Fruit fly (Drosophila melanogaster) whole organism, pupa: ENCODE data around the gene Cyfip.

ENCODE experiments used
- CG10348 ChIP-seq: fragments of 200-800 bp; sonication (Bioruptor generic); IDR thresholded peaks from 2 replicates; pipeline ENCODE4 v1.3.6; 2022; ENCODE audit warnings: missing biosample characterization, missing genetic modification characterization
- CG12605 ChIP-seq: fragments of 200-800 bp; sonication (Bioruptor generic); IDR thresholded peaks from 2 replicates; pipeline ENCODE4 v1.3.6; 2022; ENCODE audit warnings: missing biosample characterization, missing genetic modification characterization
- CG13204 ChIP-seq: fragments of 200-800 bp; sonication (Bioruptor generic); optimal IDR thresholded peaks from 2 replicates; lab custom pipeline; 2018; ENCODE audit warnings: missing biosample characterization, mild to moderate bottlenecking, missing genetic modification characterization, moderate library complexity
- CG14655 ChIP-seq: fragments of 200-800 bp; sonication (Bioruptor generic); optimal IDR thresholded peaks from 3 replicates; lab custom pipeline; 2017; ENCODE audit warnings: mild to moderate bottlenecking, missing biosample characterization, missing genetic modification reagents, missing genetic modification characterization
- CG15710 ChIP-seq: fragments of 200-800 bp; sonication (Bioruptor generic); optimal IDR thresholded peaks from 2 replicates; lab custom pipeline; 2018; ENCODE audit warnings: missing biosample characterization, mild to moderate bottlenecking, missing genetic modification characterization, moderate library complexity
- CG17806 ChIP-seq: fragments of 200-800 bp; sonication (Bioruptor generic); optimal IDR thresholded peaks from 2 replicates; lab custom pipeline; 2018; ENCODE audit warnings: missing biosample characterization, mild to moderate bottlenecking, missing genetic modification characterization, moderate library complexity
- CG32121 ChIP-seq: fragments of 200-800 bp; sonication (Bioruptor generic); IDR thresholded peaks from 2 replicates; pipeline ENCODE4 v1.3.6; 2022; ENCODE audit warnings: missing biosample characterization, missing genetic modification characterization
- CG34367 ChIP-seq: fragments of 200-800 bp; sonication (Bioruptor generic); optimal IDR thresholded peaks from 2 replicates; lab custom pipeline; 2018; ENCODE audit warnings: missing biosample characterization, mild to moderate bottlenecking, missing genetic modification characterization
- CG4496 ChIP-seq: fragments of 200-800 bp; sonication (Bioruptor generic); IDR thresholded peaks from 3 replicates; pipeline ENCODE4 v1.3.6; 2022; ENCODE audit warnings: missing biosample characterization, missing genetic modification characterization
- CG8159 ChIP-seq: fragments of 200-800 bp; sonication (Bioruptor generic); optimal IDR thresholded peaks from 3 replicates; lab custom pipeline; 2018; ENCODE audit warnings: missing biosample characterization, mild to moderate bottlenecking, missing genetic modification characterization, moderate library complexity
- CG8301 ChIP-seq: fragments of 200-800 bp; sonication (Bioruptor generic); optimal IDR thresholded peaks from 2 replicates; lab custom pipeline; 2018; ENCODE audit warnings: missing biosample characterization, mild to moderate bottlenecking, missing genetic modification characterization
- CG9948 ChIP-seq: fragments of 200-800 bp; sonication (Bioruptor generic); optimal IDR thresholded peaks from 2 replicates; lab custom pipeline; 2018; ENCODE audit warnings: missing biosample characterization, mild to moderate bottlenecking, missing genetic modification characterization, moderate library complexity
- D1 ChIP-seq: fragments of 200-800 bp; sonication (Bioruptor generic); optimal IDR thresholded peaks from 2 replicates; lab custom pipeline; 2018; ENCODE audit warnings: missing biosample characterization, mild to moderate bottlenecking, missing genetic modification characterization, moderate library complexity
- EcR ChIP-seq: fragments of 200-800 bp; sonication (Bioruptor generic); optimal IDR thresholded peaks from 3 replicates; lab custom pipeline; 2019; ENCODE audit warnings: missing biosample characterization, missing genetic modification characterization, mild to moderate bottlenecking, moderate library complexity, missing genetic modification reagents
- Ets98B ChIP-seq: fragments of 200-800 bp; sonication (Bioruptor generic); IDR thresholded peaks from 2 replicates; pipeline ENCODE4 v1.3.6; 2022; ENCODE audit warnings: missing biosample characterization, missing genetic modification characterization
- Pif1A ChIP-seq: fragments of 200-800 bp; sonication (Bioruptor generic); optimal IDR thresholded peaks from 3 replicates; lab custom pipeline; 2016; ENCODE audit warnings: missing biosample characterization, missing genetic modification characterization
- Pif1B ChIP-seq: fragments of 200-800 bp; sonication (Bioruptor generic); optimal IDR thresholded peaks from 3 replicates; lab custom pipeline; 2016; ENCODE audit warnings: missing biosample characterization, missing genetic modification characterization
- Snoo ChIP-seq: fragments of 200-800 bp; sonication (Bioruptor generic); optimal IDR thresholded peaks from 3 replicates; lab custom pipeline; 2017; ENCODE audit warnings: missing biosample characterization, mild to moderate bottlenecking, missing genetic modification characterization, inconsistent platforms
- fd96Ca ChIP-seq: fragments of 200-800 bp; sonication (Bioruptor generic); IDR thresholded peaks from 3 replicates; pipeline ENCODE4 v1.3.6; 2022; ENCODE audit warnings: missing biosample characterization, missing genetic modification characterization
- gl ChIP-seq: fragments of 200-800 bp; sonication (Bioruptor generic); optimal IDR thresholded peaks from 2 replicates; lab custom pipeline; 2018; ENCODE audit warnings: missing biosample characterization, mild to moderate bottlenecking, missing genetic modification characterization
- rn ChIP-seq: fragments of 200-800 bp; sonication (Bioruptor generic); IDR thresholded peaks from 2 replicates; pipeline ENCODE4 v1.3.6; 2022; ENCODE audit warnings: missing biosample characterization, missing genetic modification characterization

Cyfip gene

DNA sequence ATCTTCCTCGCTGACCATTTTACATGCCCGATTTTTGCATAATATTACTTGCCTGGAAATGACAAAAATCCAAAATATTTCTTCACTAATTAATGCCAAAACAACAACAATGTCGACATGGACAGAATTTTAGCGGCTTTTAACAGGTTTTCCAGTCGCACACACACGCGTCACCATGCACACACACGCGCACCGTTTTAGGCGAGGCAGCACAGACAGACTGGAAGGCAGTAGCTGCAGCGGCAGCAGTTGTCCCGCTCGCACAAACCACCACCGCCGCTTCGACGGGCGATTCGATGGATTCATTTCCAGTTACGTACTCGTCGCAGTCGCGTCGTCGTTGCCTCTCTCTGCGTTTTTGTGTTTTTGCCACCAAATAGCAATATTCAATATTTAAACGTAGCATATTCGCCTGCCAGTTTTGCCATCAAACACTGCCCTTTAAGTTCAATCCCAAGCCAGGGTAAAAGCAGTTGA, 42.4 kb upstream of the Cyfip start, which contains the start of gene CG45218:
CG45218 (minus strand) TSS at position 158 of the 477 bp plus-strand sequence.
- TF ChIP-seq EcR (GFP tag; lab: Kevin White, UChicago) (peak; percentile 17), CG13204 (GFP tag; lab: Kevin White, UChicago) (peak; percentile 18), CG4496 (GFP tag; lab: Robert Waterston, UW) (no peak), gl (tag; lab: Kevin White, UChicago) (no peak), CG8159 (tag; lab: Kevin White, UChicago) (no peak), CG34367 (no peak), Snoo (peak; percentile 19), CG15710 (tag; lab: Kevin White, UChicago) (no peak)
- TF ChIP-seq, all 21 proteins: peak for 3

- TF ChIP-seq CG34367 (peak; percentile 43), CG9948 (tag; lab: Kevin White, UChicago) (no peak), CG32121 (GFP tag; lab: Robert Waterston, UW) (no peak), gl (tag; lab: Kevin White, UChicago) (peak; percentile 21), rn (no peak), CG15710 (tag; lab: Kevin White, UChicago) (peak; percentile 49), CG8301 (tag; lab: Kevin White, UChicago) (no peak), CG17806 (tag; lab: Kevin White, UChicago) (no peak), EcR (GFP tag; lab: Kevin White, UChicago) (peak; percentile 38), CG4496 (GFP tag; lab: Robert Waterston, UW) (no peak), CG8159 (tag; lab: Kevin White, UChicago) (no peak), CG13204 (GFP tag; lab: Kevin White, UChicago) (peak; percentile 55), Ets98B (GFP tag; lab: Robert Waterston, UW) (no peak)
- TF ChIP-seq, all 21 proteins: peak for 5
Measured at dm6 chr3R:15291551-15292223, 41.4 kb upstream of the Cyfip start.

DNA sequence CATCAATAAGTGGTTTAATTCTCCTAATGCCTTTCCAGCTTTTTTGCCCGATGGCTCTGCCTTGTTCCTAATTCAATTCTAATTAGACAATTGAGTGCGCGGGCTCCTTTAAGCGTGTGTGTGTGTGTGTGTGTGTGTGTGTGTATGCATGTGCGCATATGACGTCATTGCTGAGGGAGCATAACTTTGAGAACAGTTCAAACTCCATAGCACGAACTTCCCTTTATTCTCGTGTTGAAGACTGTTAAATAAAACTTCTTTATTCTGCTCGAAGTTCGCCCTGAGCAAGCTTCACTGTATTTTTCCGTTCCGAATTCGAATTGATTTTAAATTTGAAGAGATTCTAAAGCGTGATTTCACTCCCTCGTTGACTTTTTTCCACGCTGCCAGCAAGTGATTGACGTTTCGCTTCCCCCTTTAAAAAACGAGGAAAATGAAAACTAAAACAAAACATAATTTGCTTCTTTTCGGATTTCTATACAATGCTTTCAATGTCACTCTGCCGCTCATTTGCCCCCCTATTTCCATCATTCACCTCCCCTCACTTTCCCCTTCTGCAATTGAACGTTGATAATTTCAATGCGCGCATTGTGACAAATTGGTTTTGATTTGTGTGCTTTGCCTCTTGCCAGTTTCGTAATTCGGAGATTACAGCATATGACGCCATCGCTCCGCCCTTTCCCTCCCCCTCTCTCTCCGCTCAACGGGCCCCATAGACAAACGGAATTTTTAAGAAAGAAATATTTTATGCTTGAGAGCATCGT, 40.6 kb upstream of the Cyfip start:
- TF ChIP-seq rn (no peak), CG17806 (tag; lab: Kevin White, UChicago) (no peak)

DNA sequence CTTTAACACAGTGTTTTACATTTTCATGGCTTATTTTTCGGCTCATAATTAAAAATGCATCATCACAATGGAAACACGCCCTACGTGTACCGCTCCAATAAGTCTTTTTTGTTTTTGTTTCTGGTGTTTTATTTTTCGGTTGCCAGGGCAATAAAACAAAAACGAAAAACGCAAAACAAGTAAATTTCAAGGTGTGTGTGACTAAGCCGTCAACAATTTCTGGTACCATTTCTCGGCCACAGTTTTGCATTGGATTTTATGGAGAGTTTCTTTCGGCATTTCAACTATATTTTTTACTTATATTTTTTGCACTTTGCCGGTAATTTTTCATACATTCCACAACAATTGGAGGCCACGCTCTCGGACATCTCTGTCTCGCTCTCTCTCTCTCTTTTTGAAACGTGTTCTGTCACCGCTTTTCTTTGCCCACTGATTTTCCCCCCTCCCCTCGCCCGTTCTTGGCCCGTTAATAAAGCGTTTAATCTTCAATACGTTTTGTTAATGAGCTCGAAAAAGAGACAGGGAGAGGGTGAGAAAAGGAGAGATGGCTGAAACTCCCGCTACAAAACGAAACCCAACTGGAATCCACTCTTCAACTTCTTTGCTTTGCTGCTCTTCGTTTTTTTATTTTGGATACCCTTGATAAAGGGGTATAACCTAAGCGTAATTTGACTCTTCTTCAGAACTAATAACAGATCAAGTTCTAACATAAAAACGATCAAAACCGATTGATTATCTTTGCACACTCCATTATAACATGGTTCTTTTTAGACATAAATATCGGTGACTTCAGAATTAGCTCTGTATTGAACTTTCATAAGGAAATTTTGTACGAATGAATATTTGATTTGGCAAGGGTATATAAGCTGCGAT, 39.8 kb upstream of the Cyfip start:
- TF ChIP-seq Pif1A (GFP tag; lab: Kevin White, UChicago) (peak; percentile 29), Snoo (peak; percentile 52), Ets98B (GFP tag; lab: Robert Waterston, UW) (no peak), CG12605 (GFP tag; lab: Robert Waterston, UW) (0 out of 2 replicates have a peak, but pooled peaks have one; percentile 31), fd96Ca (peak; percentile 16; the same call in 1 of the 3 replicates)
- TF ChIP-seq, all 21 proteins: peak for 4

- no peak for TF ChIP-seq Ets98B (GFP tag; lab: Robert Waterston, UW)
- TF ChIP-seq Snoo: no peak
- no peak for TF ChIP-seq Pif1A (GFP tag; lab: Kevin White, UChicago)
- TF ChIP-seq CG15710 (tag; lab: Kevin White, UChicago): no peak
- no peak for TF ChIP-seq CG32121 (GFP tag; lab: Robert Waterston, UW)
- no peak for TF ChIP-seq Pif1B
- TF ChIP-seq gl (tag; lab: Kevin White, UChicago): no peak
- TF ChIP-seq D1: no peak
- TF ChIP-seq rn: no peak
- no peak for TF ChIP-seq CG17806 (tag; lab: Kevin White, UChicago)
- no peak for TF ChIP-seq CG13204 (GFP tag; lab: Kevin White, UChicago)
- no peak for TF ChIP-seq EcR (GFP tag; lab: Kevin White, UChicago)
- TF ChIP-seq fd96Ca: no peak
- TF ChIP-seq CG8159 (tag; lab: Kevin White, UChicago): no peak
- no peak for TF ChIP-seq CG4496 (GFP tag; lab: Robert Waterston, UW)
- TF ChIP-seq CG8301 (tag; lab: Kevin White, UChicago): no peak
- no peak for TF ChIP-seq CG10348
- no peak for TF ChIP-seq CG14655 (GFP tag; lab: Kevin White, UChicago)
Measured at dm6 chr3R:15293878-15294350, 39.2 kb upstream of the Cyfip start.

dm6 chr3R:15297904-15298303, 35.2 kb upstream of the Cyfip start:
- TF ChIP-seq fd96Ca (no peak), CG17806 (tag; lab: Kevin White, UChicago) (no peak), CG8301 (tag; lab: Kevin White, UChicago) (no peak), CG9948 (tag; lab: Kevin White, UChicago) (no peak), CG34367 (no peak), gl (tag; lab: Kevin White, UChicago) (no peak), EcR (GFP tag; lab: Kevin White, UChicago) (no peak), CG12605 (GFP tag; lab: Robert Waterston, UW) (no peak), Pif1A (GFP tag; lab: Kevin White, UChicago) (no peak), CG8159 (tag; lab: Kevin White, UChicago) (no peak), CG13204 (GFP tag; lab: Kevin White, UChicago) (no peak), rn (no peak), D1 (no peak), CG15710 (tag; lab: Kevin White, UChicago) (no peak), Snoo (no peak), Ets98B (GFP tag; lab: Robert Waterston, UW) (no peak), CG4496 (GFP tag; lab: Robert Waterston, UW) (no peak)
